Fruit fly (Drosophila melanogaster) whole organism, prepupa: ENCODE results near the gene CG8034.

Source experiments
- CG1621 ChIP-seq: fragments of 200-800 bp; sonication (Bioruptor generic); optimal IDR thresholded peaks from 3 replicates; lab custom pipeline; 2018; ENCODE audit warnings: missing biosample characterization, mild to moderate bottlenecking, missing genetic modification characterization
- CG8632 ChIP-seq: fragments of 200-800 bp; sonication (Bioruptor generic); optimal IDR thresholded peaks from 3 replicates; lab custom pipeline; 2016; ENCODE audit warnings: missing biosample characterization, missing genetic modification characterization
- Eip93F ChIP-seq: fragments of 200-800 bp; sonication (Bioruptor generic); optimal IDR thresholded peaks from 2 replicates; lab custom pipeline; 2016; ENCODE audit warnings: missing biosample characterization, mild to moderate bottlenecking, missing genetic modification characterization
- Gug ChIP-seq: fragments of 200-800 bp; sonication (Bioruptor generic); IDR thresholded peaks from 2 replicates; pipeline ENCODE4 v1.3.6; 2022; ENCODE audit warnings: missing biosample characterization, missing genetic modification characterization
- Sox102F ChIP-seq: fragments of 200-800 bp; sonication (Bioruptor generic); optimal IDR thresholded peaks from 2 replicates; lab custom pipeline; 2016; ENCODE audit warnings: missing biosample characterization, mild to moderate bottlenecking, missing genetic modification characterization
- acj6 ChIP-seq: fragments of 200-800 bp; sonication (Bioruptor generic); optimal IDR thresholded peaks from 3 replicates; lab custom pipeline; 2016; ENCODE audit warnings: missing biosample characterization, missing genetic modification characterization
- cyc ChIP-seq: fragments of 200-800 bp; sonication (Bioruptor generic); optimal IDR thresholded peaks from 3 replicates; lab custom pipeline; 2016; ENCODE audit warnings: missing biosample characterization, missing genetic modification characterization
- spab ChIP-seq: fragments of 200-800 bp; sonication (Bioruptor generic); optimal IDR thresholded peaks from 2 replicates; lab custom pipeline; 2017; ENCODE audit warnings: missing biosample characterization, mild to moderate bottlenecking, missing genetic modification characterization, missing genetic modification reagents

- TF ChIP-seq Gug (GFP tag; lab: Robert Waterston, UW) (no peak), CG8632 (GFP tag; lab: Kevin White, UChicago) (no peak), Sox102F (GFP tag; lab: Kevin White, UChicago) (no peak), cyc (no peak), spab (GFP tag; lab: Kevin White, UChicago) (no peak), CG1621 (tag; lab: Kevin White, UChicago) (no peak), acj6 (GFP tag; lab: Kevin White, UChicago) (no peak), Eip93F (GFP tag; lab: Kevin White, UChicago) (no peak)
Measured at dm6 chrX:19325729-19326473, 27.9 kb upstream of the CG8034 start.
